Worm (Caenorhabditis elegans) whole organism, L4 larva: Measurements from ENCODE around the gene hpo-7.

Experiments
- D1046.2 ChIP-seq: fragments of 200-800 bp; sonication (Bioruptor generic); IDR thresholded peaks from 2 replicates; pipeline ENCODE4 v1.3.6; 2022; ENCODE audit warnings: missing genetic modification characterization, missing compliant biosample characterization
- F37D6.2 ChIP-seq: sonication (generic microtip); optimal IDR thresholded peaks from 2 replicates; lab custom pipeline; 2016; ENCODE audit warnings: mild to moderate bottlenecking, missing genetic modification characterization, missing compliant biosample characterization
- F44E2.7 ChIP-seq: fragments of 200-800 bp; sonication (Bioruptor generic); IDR thresholded peaks from 2 replicates; pipeline ENCODE4 v2.1.2; 2022; ENCODE audit warnings: missing genetic modification characterization, missing compliant biosample characterization
- T20F7.1 ChIP-seq: fragments of 200-800 bp; sonication (Bioruptor generic); optimal IDR thresholded peaks from 2 replicates; lab custom pipeline; 2018; ENCODE audit warnings: mild to moderate bottlenecking, missing genetic modification characterization, missing compliant biosample characterization
- Y48G9A.11 ChIP-seq: fragments of 200-800 bp; sonication (Bioruptor generic); IDR thresholded peaks from 2 replicates; pipeline ENCODE4 v1.3.6; 2022; ENCODE audit warnings: missing genetic modification reagents, missing genetic modification characterization, missing compliant biosample characterization
- Y5F2A.4 ChIP-seq: fragments of 200-800 bp; sonication (Bioruptor generic); optimal IDR thresholded peaks from 2 replicates; lab custom pipeline; 2018; ENCODE audit warnings: mild to moderate bottlenecking, missing genetic modification characterization, missing compliant biosample characterization
- aha-1 ChIP-seq: fragments of 150-350 bp; peaks from one replicate; lab custom pipeline; 2014; ENCODE audit warnings: missing biosample characterization, missing genetic modification characterization
- aly-2 ChIP-seq: sonication (generic microtip); optimal IDR thresholded peaks from 2 replicates; lab custom pipeline; 2018; ENCODE audit warnings: missing biosample characterization, missing genetic modification characterization
- ceh-62 ChIP-seq: sonication (generic microtip); optimal IDR thresholded peaks from 2 replicates; lab custom pipeline; 2017; ENCODE audit warnings: missing biosample characterization, missing genetic modification characterization
- ces-1 ChIP-seq: fragments of 150-350 bp; sonication (generic microtip); optimal IDR thresholded peaks from 4 replicates; lab custom pipeline; 2014; ENCODE audit warnings: missing biosample characterization, missing genetic modification reagents, missing genetic modification characterization
- ctbp-1 ChIP-seq: fragments of 200-800 bp; sonication (Bioruptor generic); IDR thresholded peaks from 2 replicates; pipeline ENCODE4 v1.3.6; 2022; ENCODE audit warnings: missing genetic modification reagents, missing genetic modification characterization, missing compliant biosample characterization
- daf-12 ChIP-seq: fragments of 150-350 bp; optimal IDR thresholded peaks from 2 replicates; lab custom pipeline; 2014; ENCODE audit warnings: missing biosample characterization, missing genetic modification reagents, missing genetic modification characterization
- daf-16 ChIP-seq, 3 experiments: sonication (generic microtip); optimal IDR thresholded peaks; 2 replicates each; lab custom pipeline; 2016 to 2017; ENCODE audit warnings: missing genetic modification characterization in 3 of 3, missing genetic modification reagents in 3 of 3, mild to moderate bottlenecking in 2 of 3, missing compliant biosample characterization in 2 of 3, missing biosample characterization in 1 of 3, moderate library complexity in 1 of 3
- daf-8 ChIP-seq: fragments of 200-800 bp; sonication (Bioruptor generic); IDR thresholded peaks from 2 replicates; pipeline ENCODE4 v1.3.6; 2022; ENCODE audit warnings: missing genetic modification characterization, missing compliant biosample characterization
- dmd-6 ChIP-seq: fragments of 200-800 bp; sonication (Bioruptor generic); IDR thresholded peaks from 2 replicates; pipeline ENCODE4 v1.3.6; 2022; ENCODE audit warnings: missing genetic modification reagents, missing genetic modification characterization, missing compliant biosample characterization
- dmd-8 ChIP-seq: fragments of 200-800 bp; sonication (Bioruptor generic); IDR thresholded peaks from 2 replicates; pipeline ENCODE4 v1.3.6; 2022; ENCODE audit warnings: missing genetic modification characterization, missing compliant biosample characterization
- fkh-10 ChIP-seq: fragments of 150-350 bp; optimal IDR thresholded peaks from 2 replicates; lab custom pipeline; 2014; ENCODE audit warnings: missing biosample characterization, missing genetic modification reagents, missing genetic modification characterization
- fos-1 ChIP-seq: fragments of 150-350 bp; optimal IDR thresholded peaks from 2 replicates; lab custom pipeline; 2014; ENCODE audit warnings: missing biosample characterization, missing genetic modification characterization
- gei-8 ChIP-seq: fragments of 200-800 bp; sonication (Bioruptor generic); optimal IDR thresholded peaks from 2 replicates; lab custom pipeline; 2018; ENCODE audit warnings: mild to moderate bottlenecking, missing genetic modification characterization, missing compliant biosample characterization
- lin-1 ChIP-seq: fragments of 200-800 bp; sonication (Bioruptor generic); IDR thresholded peaks from 2 replicates; pipeline ENCODE4 v1.3.6; 2022; ENCODE audit warnings: missing genetic modification reagents, missing genetic modification characterization, missing compliant biosample characterization
- lir-3 ChIP-seq: sonication (generic microtip); optimal IDR thresholded peaks from 2 replicates; lab custom pipeline; 2016; ENCODE audit warnings: mild to moderate bottlenecking, missing genetic modification characterization, missing compliant biosample characterization
- madf-5 ChIP-seq, 2 experiments: fragments of 200-800 bp; sonication (Bioruptor generic); IDR thresholded peaks; 2 replicates each; pipeline ENCODE4 v1.3.6; 2022; ENCODE audit warnings: missing compliant biosample characterization in 2 of 2, missing genetic modification characterization in 2 of 2
- mep-1 ChIP-seq: fragments of 150-350 bp; sonication (generic microtip); optimal IDR thresholded peaks from 3 replicates; lab custom pipeline; 2014; ENCODE audit warnings: missing biosample characterization, missing genetic modification characterization
- nhr-28 ChIP-seq: fragments of 150-350 bp; optimal IDR thresholded peaks from 2 replicates; lab custom pipeline; 2014; ENCODE audit warnings: missing biosample characterization, missing genetic modification characterization
- nhr-48 ChIP-seq: sonication (generic microtip); optimal IDR thresholded peaks from 2 replicates; lab custom pipeline; 2016; ENCODE audit warnings: mild to moderate bottlenecking, missing genetic modification characterization, missing compliant biosample characterization
- nhr-6 ChIP-seq: fragments of 150-350 bp; optimal IDR thresholded peaks from 2 replicates; lab custom pipeline; 2014; ENCODE audit warnings: missing biosample characterization, missing genetic modification characterization
- nhr-76 ChIP-seq: fragments of 150-350 bp; optimal IDR thresholded peaks from 2 replicates; lab custom pipeline; 2014; ENCODE audit warnings: missing biosample characterization, missing genetic modification characterization
- nhr-77 ChIP-seq: fragments of 150-350 bp; optimal IDR thresholded peaks from 2 replicates; lab custom pipeline; 2014; ENCODE audit warnings: missing biosample characterization, missing genetic modification characterization
- pqm-1 ChIP-seq: sonication (generic microtip); optimal IDR thresholded peaks from 2 replicates; lab custom pipeline; 2017; ENCODE audit warnings: missing biosample characterization, missing genetic modification characterization
- rbr-2 ChIP-seq: sonication (generic microtip); optimal IDR thresholded peaks from 2 replicates; lab custom pipeline; 2016; ENCODE audit warnings: missing genotype, missing genetic modification characterization, missing compliant biosample characterization
- snpc-4 ChIP-seq: fragments of 150-350 bp; optimal IDR thresholded peaks from 2 replicates; lab custom pipeline; 2014; ENCODE audit warnings: missing biosample characterization, missing genetic modification characterization
- spr-1 ChIP-seq: sonication (generic microtip); optimal IDR thresholded peaks from 2 replicates; lab custom pipeline; 2016; ENCODE audit warnings: mild to moderate bottlenecking, missing genetic modification characterization, missing compliant biosample characterization
- spr-3 ChIP-seq: fragments of 200-800 bp; sonication (Bioruptor generic); optimal IDR thresholded peaks from 2 replicates; lab custom pipeline; 2018; ENCODE audit warnings: mild to moderate bottlenecking, missing genetic modification characterization, missing compliant biosample characterization
- unc-39 ChIP-seq: sonication (generic microtip); optimal IDR thresholded peaks from 2 replicates; lab custom pipeline; 2017; ENCODE audit warnings: missing biosample characterization, missing genetic modification characterization
- unc-62 ChIP-seq, 3 experiments: fragments of 150-350 bp in 1 of 3; sonication (generic microtip); optimal IDR thresholded peaks in 2 of 3; peaks in 1 of 3; 1 replicate in 1 of 3; 2 replicates in 2 of 3; lab custom pipeline; 2014 to 2017; ENCODE audit warnings: missing biosample characterization in 3 of 3, missing genetic modification characterization in 3 of 3, missing genetic modification reagents in 3 of 3, missing genotype in 1 of 3
- zag-1 ChIP-seq: fragments of 150-350 bp; optimal IDR thresholded peaks from 2 replicates; lab custom pipeline; 2014; ENCODE audit warnings: missing biosample characterization, missing genetic modification characterization
- zfp-2 ChIP-seq: sonication (generic microtip); optimal IDR thresholded peaks from 2 replicates; lab custom pipeline; 2016; ENCODE audit warnings: mild to moderate bottlenecking, missing genetic modification characterization, missing compliant biosample characterization
- zip-11 ChIP-seq: fragments of 200-800 bp; sonication (Bioruptor generic); IDR thresholded peaks from 2 replicates; pipeline ENCODE4 v1.3.6; 2022; ENCODE audit warnings: missing genetic modification characterization, missing compliant biosample characterization
- ztf-7 ChIP-seq: fragments of 150-350 bp; optimal IDR thresholded peaks from 2 replicates; lab custom pipeline; 2014; ENCODE audit warnings: missing biosample characterization, missing genetic modification characterization

hpo-7 gene

DNA sequence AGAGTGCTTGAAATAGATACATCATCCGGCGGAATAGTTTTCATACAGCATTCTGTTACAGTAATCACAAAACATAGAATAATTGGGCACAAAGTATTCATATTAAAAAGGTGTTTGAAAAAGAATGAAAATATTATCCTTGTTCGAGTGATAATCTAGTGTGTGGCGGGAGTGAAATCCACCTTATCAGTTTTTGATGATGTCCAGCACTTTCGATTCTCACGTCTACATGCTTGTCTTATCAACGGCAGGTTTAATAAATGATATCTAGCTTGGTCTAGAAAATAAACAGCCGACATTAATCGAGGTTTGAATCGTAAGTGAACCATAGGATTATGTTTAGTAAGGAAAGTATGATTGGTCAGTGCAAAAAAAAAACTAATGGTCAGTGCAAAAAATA is 25.6 kb downstream of the hpo-7 start, which contains the start of gene R52.5:
Gene R52.5 (minus strand): TSS at position 101 of the 400 bp plus-strand sequence.
- TF ChIP-seq snpc-4 (tag; lab: Kevin White, UChicago) (no peak), unc-62 (GFP tag; optimal IDR thresholded peaks at IDR 0.05 in 1 of 2; lab: Kevin White, UChicago) (no peak), unc-62 (tag; optimal IDR thresholded peaks at IDR 0.05; lab: Kevin White, UChicago) (no peak), aly-2 (no peak), madf-5 (GFP tag; IDR thresholded peaks at IDR 0.05; lab: Robert Waterston, UW) (no peak), dmd-8 (GFP tag; lab: Robert Waterston, UW) (no peak), spr-3 (no peak), aha-1 (tag; lab: Kevin White, UChicago) (no peak), nhr-28 (no peak), zfp-2 (tag; lab: Kevin White, UChicago) (no peak), fos-1 (tag; lab: Kevin White, UChicago) (no peak), spr-1 (no peak), nhr-48 (no peak), Y5F2A.4 (GFP tag; lab: Kevin White, UChicago) (no peak), ctbp-1 (GFP tag; lab: Robert Waterston, UW) (no peak), gei-8 (GFP tag; lab: Kevin White, UChicago) (no peak), fkh-10 (GFP tag; lab: Kevin White, UChicago) (no peak), daf-8 (no peak), D1046.2 (GFP tag; lab: Robert Waterston, UW) (no peak), F44E2.7 (no peak)

DNA sequence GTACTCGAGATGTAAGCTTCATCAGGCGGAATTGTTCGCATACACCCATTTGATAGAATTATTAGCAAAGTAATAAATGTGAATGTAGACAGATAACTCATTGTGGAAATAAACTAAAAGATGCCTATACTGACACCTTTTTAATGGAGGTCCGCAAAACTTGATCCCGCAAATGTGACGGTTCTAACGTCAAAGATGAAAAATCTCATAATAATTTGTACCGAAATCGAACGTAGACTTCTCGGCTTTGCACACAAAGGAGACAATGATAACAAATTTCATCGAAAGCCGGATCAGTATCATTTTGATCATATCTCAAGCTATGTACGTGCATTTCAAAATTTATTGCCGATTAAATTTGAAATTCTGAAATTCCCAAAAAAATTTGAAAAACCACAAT is 27.2 kb downstream of the hpo-7 start, which contains the start of gene R52.4:
Gene R52.4 (minus strand): TSS at position 101 of the 400 bp plus-strand sequence.
- no peak for TF ChIP-seq ztf-7 (tag; lab: Kevin White, UChicago)

DNA sequence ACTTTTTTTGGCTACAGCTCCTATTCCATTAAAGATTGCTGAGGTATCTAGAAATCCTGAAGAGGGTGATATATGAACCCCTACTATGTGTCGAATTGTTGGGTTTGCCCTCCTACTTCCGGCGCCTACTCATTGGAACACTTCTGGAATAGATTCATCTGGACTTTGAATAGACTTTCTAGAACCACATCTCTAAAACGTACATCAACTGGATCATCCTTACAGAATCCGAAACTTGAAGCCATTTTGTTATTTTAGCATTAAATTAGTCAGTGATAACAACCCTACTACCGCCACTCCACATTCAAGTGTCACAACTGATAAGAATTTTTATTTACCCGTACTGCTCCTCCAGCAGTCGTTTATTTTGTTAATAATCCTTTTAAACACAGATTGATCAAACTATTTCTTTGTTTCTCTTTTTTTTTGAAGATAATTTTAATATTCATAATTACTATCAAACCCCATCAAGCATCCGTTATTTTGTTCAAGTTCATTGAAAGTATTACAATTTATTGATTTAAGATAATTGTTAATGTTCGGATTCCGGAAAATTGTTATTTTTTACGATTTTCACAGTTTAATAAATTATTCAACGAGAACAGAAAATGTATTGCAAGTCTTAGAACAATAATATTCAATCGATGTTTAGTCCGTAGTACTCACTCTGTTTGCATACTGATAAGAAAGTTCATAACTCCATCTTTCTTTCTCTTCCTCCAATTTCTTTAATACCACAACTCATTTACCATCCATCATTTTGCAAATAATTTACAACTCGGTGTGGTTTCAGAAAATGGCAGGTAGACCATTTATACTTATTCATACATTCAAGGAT is 36.1 kb downstream of the hpo-7 start, which contains the start of gene math-42:
Gene math-42 (plus strand): TSS at position 788 of the 838 bp plus-strand sequence.
- TF ChIP-seq pqm-1, result peak; percentile 52
- TF ChIP-seq nhr-28, result peak; percentile 31
- TF ChIP-seq zip-11 (GFP tag; lab: Robert Waterston, UW), result no peak
- TF ChIP-seq dmd-6 (GFP tag; lab: Robert Waterston, UW), result peak; percentile 9; the same call in 1 of the 2 replicates
- no peak for TF ChIP-seq F37D6.2
- TF ChIP-seq daf-16 (GFP tag; optimal IDR thresholded peaks at IDR 0.05; lab: Kevin White, UChicago), result no peak
- TF ChIP-seq daf-16 (tag; optimal IDR thresholded peaks at IDR 0.05; lab: Kevin White, UChicago), result peak; percentile 63
- TF ChIP-seq zag-1 (tag; lab: Kevin White, UChicago), result no peak
- peak in 1 of 2 experiments; percentile 62 for TF ChIP-seq unc-62 (GFP tag; optimal IDR thresholded peaks at IDR 0.05 in 1 of 2; lab: Kevin White, UChicago)
- no peak for TF ChIP-seq unc-62 (tag; optimal IDR thresholded peaks at IDR 0.05; lab: Kevin White, UChicago)
- TF ChIP-seq nhr-76 (tag; lab: Kevin White, UChicago), result no peak
- TF ChIP-seq aha-1 (tag; lab: Kevin White, UChicago), result peak; percentile 57

DNA sequence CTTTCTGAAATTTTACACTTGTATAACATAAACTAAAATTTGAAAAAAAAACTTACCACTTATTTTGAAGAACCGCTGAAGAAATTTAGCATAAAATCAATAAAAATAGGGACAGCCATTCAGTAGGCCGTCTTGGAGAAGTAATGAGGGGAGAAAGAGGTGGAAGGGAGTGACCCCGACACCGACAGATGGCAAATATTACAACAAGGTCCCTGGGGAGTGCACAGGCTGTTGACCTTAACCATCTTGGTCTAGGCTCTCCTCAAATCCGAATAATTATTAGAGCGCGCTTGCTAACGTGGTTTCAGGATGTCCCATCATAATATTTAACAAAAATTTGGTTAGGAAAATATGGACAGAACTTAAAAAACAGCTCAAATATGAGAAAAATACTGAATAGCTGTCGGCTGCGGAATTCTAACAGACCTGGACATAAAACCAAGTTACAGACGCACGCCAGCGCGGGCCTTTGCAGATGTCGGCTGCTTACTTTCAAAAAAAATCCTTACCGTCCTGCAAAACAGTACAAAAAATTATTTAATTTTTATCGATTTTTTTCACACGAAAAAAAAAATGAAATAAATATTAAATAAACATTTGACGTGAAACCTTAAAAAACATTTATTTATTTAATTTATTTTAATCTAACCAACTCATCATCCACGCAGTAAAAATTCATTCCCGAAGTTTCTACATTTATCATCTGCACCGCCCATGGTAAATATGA is 40.4 kb downstream of the hpo-7 start, which contains the start of gene T16A1.2:
Gene T16A1.2 (plus strand): TSS at position 677 of the 727 bp plus-strand sequence.
- TF ChIP-seq rbr-2 (tag; lab: Kevin White, UChicago) (no peak), nhr-77 (tag; lab: Kevin White, UChicago) (no peak), Y48G9A.11 (GFP tag; lab: Robert Waterston, UW) (no peak), ces-1 (GFP tag; lab: Kevin White, UChicago) (no peak), daf-12 (tag; lab: Kevin White, UChicago) (no peak), T20F7.1 (no peak), lir-3 (tag; lab: Kevin White, UChicago) (no peak), lin-1 (no peak), nhr-6 (tag; lab: Kevin White, UChicago) (no peak), ceh-62 (tag; lab: Kevin White, UChicago) (no peak), madf-5 (GFP tag; IDR thresholded peaks at IDR 0.05; lab: Robert Waterston, UW) (no peak), spr-3 (no peak), mep-1 (tag; lab: Kevin White, UChicago) (no peak), unc-39 (tag; lab: Kevin White, UChicago) (no peak)
